Fruit fly (Drosophila melanogaster): ENCODE measurements around the gene CG7768.

CG7768 gene

DNA sequence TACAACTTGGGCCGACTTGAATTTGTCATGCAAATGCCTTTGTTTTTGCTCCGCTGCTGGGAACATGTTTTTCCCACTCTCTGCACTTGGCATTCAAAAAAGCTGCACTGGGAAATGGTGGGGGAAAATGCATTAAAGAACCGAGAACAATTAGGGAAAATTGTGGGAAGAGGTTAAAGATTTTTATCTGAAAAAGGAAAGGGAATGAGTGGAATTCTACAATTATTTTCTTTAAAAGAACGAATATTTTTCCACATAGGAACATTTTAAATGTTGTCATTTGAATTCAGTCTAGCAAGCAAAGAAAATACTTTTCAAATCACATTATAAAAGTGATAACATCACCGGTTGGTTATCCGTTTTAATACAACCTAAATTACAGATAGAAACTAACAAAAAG is 15.0 kb upstream of the CG7768 start, which contains the start of gene saturn:
saturn (plus strand) TSS at position 301 of the 400 bp plus-strand sequence.
- TF ChIP-seq sens (GFP tag), result peak; percentile 68
- TF ChIP-seq Opbp (GFP tag; IDR thresholded peaks at IDR 0.05; ENCODE audit: partially characterized antibody), result no peak
- TF ChIP-seq Taf1 (GFP tag; IDR thresholded peaks at IDR 0.05), result no peak
- no peak for TF ChIP-seq phol (tag; optimal IDR thresholded peaks at IDR 0.05)

DNA sequence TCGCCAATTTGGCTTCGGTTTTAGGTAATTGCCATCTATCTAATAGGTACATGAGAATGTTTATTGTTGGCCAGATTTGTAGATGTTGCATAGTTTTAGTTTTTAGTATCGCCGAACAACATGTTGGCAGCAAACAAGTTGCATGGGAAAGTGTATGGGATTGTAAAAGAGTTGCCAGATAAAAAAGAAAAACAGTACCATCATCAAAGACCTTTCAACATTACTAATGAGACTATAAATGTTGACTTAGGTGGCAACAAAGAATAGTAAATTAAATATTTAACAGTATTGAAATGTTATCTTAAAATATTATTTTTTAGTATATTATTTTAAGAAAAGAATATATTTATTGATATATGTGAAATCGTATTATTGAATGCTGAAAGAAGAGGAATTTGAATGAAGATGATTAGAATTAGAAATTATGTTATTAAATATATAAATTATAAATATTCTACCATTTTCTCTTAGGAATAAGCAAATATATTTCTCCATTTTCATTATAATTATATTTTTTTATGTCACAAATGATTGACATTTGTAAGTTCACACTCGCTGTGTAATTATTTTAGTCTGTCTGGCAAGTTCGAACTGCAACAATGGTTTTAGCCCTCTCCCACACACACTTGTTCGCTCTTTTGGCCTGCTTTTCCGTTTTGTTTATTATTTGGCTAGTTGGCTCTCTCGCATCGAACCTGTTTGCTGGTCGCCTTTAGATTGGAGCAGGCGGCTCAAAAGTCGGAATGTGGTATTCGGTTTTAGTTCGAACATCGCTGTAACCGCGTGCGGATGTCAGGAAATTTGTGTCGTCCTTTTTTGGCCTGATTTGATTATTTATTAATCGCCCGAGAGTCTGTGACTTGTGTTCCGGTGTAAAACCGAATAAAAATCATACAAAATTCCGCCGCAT is 13.1 kb upstream of the CG7768 start:
- TF ChIP-seq klu (GFP tag; IDR thresholded peaks at IDR 0.05) (no peak), bowl (GFP tag; IDR thresholded peaks at IDR 0.05) (no peak), CG12744 (GFP tag; optimal IDR thresholded peaks at IDR 0.05) (no peak), Ravus (GFP tag; IDR thresholded peaks at IDR 0.05) (no peak), CG11696 (GFP tag; IDR thresholded peaks at IDR 0.05) (no peak), CG7556 (GFP tag; optimal IDR thresholded peaks at IDR 0.05) (peak; percentile 56), zf30C (GFP tag; optimal IDR thresholded peaks at IDR 0.05) (no peak), CG13123 (GFP tag; optimal IDR thresholded peaks at IDR 0.05) (no peak), Six4 (GFP tag; optimal IDR thresholded peaks at IDR 0.05) (no peak), lab (GFP tag; optimal IDR thresholded peaks at IDR 0.05) (peak; percentile 40), CG9437 (GFP tag; optimal IDR thresholded peaks at IDR 0.05) (peak; percentile 40), CG8089 (GFP tag; optimal IDR thresholded peaks at IDR 0.05) (no peak), HLH54F (GFP tag; optimal IDR thresholded peaks at IDR 0.05) (no peak), CG11093 (GFP tag; IDR thresholded peaks at IDR 0.05) (no peak), ash1 (GFP tag; optimal IDR thresholded peaks at IDR 0.05) (no peak), CG11456 (GFP tag; IDR thresholded peaks at IDR 0.05) (no peak), Elba2 (GFP tag; optimal IDR thresholded peaks at IDR 0.05) (no peak), ken (GFP tag; IDR thresholded peaks at IDR 0.05) (no peak), CG8478 (optimal IDR thresholded peaks at IDR 0.05) (no peak), pho (GFP tag; optimal IDR thresholded peaks at IDR 0.05) (no peak), caup (GFP tag; optimal IDR thresholded peaks at IDR 0.05; ENCODE audit: severe bottlenecking) (no peak), sima (GFP tag; optimal IDR thresholded peaks at IDR 0.05) (no peak), scrt (GFP tag; optimal IDR thresholded peaks at IDR 0.05) (no peak), p53 (GFP tag; optimal IDR thresholded peaks at IDR 0.05) (no peak), trh (GFP tag; optimal IDR thresholded peaks at IDR 0.05) (no peak), Nf-YA (GFP tag; IDR thresholded peaks at IDR 0.05) (no peak), Deaf1 (tag; optimal IDR thresholded peaks at IDR 0.05) (no peak), tup (GFP tag; optimal IDR thresholded peaks at IDR 0.05) (no peak), HHEX (GFP tag; optimal IDR thresholded peaks at IDR 0.05) (no peak), fru (optimal IDR thresholded peaks at IDR 0.05) (no peak), aop (GFP tag; IDR thresholded peaks at IDR 0.05) (no peak), CG31441 (GFP tag; IDR thresholded peaks at IDR 0.05) (peak; percentile 65), chn (GFP tag; optimal IDR thresholded peaks at IDR 0.05) (no peak), CG33213 (GFP tag; optimal IDR thresholded peaks at IDR 0.05) (no peak), Hmx (GFP tag; optimal IDR thresholded peaks at IDR 0.05) (no peak), CG6654 (GFP tag; optimal IDR thresholded peaks at IDR 0.05) (no peak), CG10147 (GFP tag; optimal IDR thresholded peaks at IDR 0.05) (no peak), dm (GFP tag; optimal IDR thresholded peaks at IDR 0.05) (no peak), CG10979 (tag; optimal IDR thresholded peaks at IDR 0.05) (peak; percentile 35), Chrac-16 (GFP tag; optimal IDR thresholded peaks at IDR 0.05) (no peak), gt (GFP tag; IDR thresholded peaks at IDR 0.05) (no peak), jigr1 (GFP tag; IDR thresholded peaks at IDR 0.05) (no peak), dati (GFP tag; IDR thresholded peaks at IDR 0.05) (no peak), repo (GFP tag; optimal IDR thresholded peaks at IDR 0.05) (no peak), Ssrp (tag; optimal IDR thresholded peaks at IDR 0.05) (no peak), CG5180 (GFP tag; optimal IDR thresholded peaks at IDR 0.05) (peak; percentile 99)

Measured in whole organism, embryonic.